Worm (Caenorhabditis elegans): ENCODE data around the gene srh-127.

srh-127 gene

DNA sequence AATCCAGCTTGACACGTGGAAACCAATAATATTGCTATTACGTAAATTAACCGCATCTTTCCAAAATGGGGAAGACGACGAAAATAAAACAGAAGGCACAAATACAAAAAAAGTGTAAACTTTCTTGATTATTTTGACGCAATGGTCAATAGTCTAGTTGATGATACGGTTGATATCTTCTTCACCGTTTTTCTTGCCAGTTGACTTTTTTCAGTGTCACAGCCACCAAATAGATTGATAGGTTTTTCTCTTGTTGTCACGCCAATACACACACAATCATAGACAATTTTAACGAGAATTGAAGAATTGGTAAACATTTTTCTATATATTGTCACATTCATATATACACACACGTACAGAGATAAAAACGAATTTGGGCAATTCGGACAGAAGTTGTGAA, 16.4 kb downstream of the srh-127 start, which contains the start of gene zmp-3:
Gene zmp-3, minus strand, starts transcription at position 101 of the 400 bp plus-strand sequence.
- TF ChIP-seq cnd-1 (tag; optimal IDR thresholded peaks at IDR 0.05) (no peak), sptf-1 (tag; optimal IDR thresholded peaks at IDR 0.05) (no peak), elt-3 (tag; optimal IDR thresholded peaks at IDR 0.05) (no peak)

DNA sequence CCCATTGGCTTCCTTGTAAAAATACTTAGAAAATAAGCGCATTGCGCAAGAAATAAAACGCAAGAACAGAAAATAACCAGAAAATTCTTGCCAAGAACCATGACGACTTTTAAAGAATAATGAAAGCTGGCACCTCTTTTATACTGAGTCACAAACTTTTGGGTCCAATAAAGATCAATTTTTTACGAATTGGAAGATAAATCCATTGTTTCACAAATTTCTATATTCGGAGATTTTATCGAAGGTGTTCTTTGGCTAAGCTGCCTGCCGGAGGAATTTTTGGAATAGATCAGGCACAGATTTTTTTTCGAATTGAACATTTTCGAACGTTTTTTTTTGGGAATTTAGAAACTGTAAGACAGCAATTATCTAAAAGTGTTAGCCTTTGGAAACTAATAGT, 19.8 kb downstream of the srh-127 start, which contains the start of gene C31B8.9:
Gene C31B8.9, minus strand, starts transcription at position 101 of the 400 bp plus-strand sequence.
- TF ChIP-seq unc-120 (tag; optimal IDR thresholded peaks at IDR 0.05; ENCODE audit: poor library complexity, severe bottlenecking) (no peak), unc-39 (tag; optimal IDR thresholded peaks at IDR 0.05) (no peak), drap-1 (GFP tag; optimal IDR thresholded peaks at IDR 0.05) (no peak), lsy-2 (tag; optimal IDR thresholded peaks at IDR 0.05) (no peak), nhr-237 (tag; optimal IDR thresholded peaks at IDR 0.05) (no peak)

- TF ChIP-seq hlh-1 (tag; optimal IDR thresholded peaks at IDR 0.05) (no peak), blmp-1 (tag; optimal IDR thresholded peaks at IDR 0.05) (no peak), ceh-39 (tag; optimal IDR thresholded peaks at IDR 0.05) (no peak)
Measured at ce11 chrV:2913948-2914347, 20.9 kb downstream of the srh-127 start, which contains the start of gene srh-146. srh-146 (plus strand) TSS chrV:2914248.

DNA sequence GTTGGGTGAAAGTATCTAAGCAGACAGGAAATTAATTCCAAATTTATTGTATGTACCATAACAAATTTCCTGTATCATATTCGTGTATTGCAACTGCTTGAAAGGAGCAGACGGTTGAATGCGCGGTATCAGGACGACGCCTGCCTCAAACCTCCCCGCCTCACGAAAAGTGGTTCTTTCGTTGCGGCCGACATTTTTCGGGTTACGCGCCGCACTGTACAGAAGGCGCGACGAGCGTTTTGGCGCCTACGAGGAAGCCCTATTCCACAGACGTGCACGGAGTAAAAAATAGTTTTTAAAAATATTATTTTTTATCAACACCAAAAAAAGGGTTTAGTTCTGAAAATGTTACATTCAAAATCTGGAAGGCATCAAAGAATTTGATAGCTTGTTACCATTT, 27.0 kb downstream of the srh-127 start:
- TF ChIP-seq elt-1 (tag; optimal IDR thresholded peaks at IDR 0.05; ENCODE audit: borderline replicate concordance, insufficient read depth) (no peak), tbx-8 (GFP tag; optimal IDR thresholded peaks at IDR 0.05) (no peak), mab-5 (tag; optimal IDR thresholded peaks at IDR 0.05) (no peak), mls-2 (tag; optimal IDR thresholded peaks at IDR 0.05) (no peak)

DNA sequence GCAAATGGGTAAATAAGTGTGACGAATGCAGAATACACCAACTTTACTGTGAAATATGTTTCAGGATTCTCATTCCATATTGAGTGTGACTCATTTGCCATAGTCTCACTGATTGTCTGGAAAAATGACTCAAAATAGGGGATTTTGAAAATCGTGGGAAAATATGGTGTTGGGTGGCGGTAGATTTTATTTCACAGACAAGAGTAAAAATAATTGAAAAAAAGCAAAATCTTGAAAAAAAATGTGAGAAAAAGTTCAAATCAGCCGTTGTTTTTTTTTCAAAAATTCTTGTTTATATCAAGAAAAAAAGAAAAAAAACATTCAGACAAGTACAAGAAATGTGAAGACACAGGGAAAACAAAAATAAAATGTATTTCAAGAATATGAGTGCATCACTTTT, 29.5 kb downstream of the srh-127 start, which contains the start of gene srh-38:
Gene srh-38, minus strand, starts transcription at position 101 of the 400 bp plus-strand sequence.
- TF ChIP-seq nhr-12 (tag; optimal IDR thresholded peaks at IDR 0.05) (no peak), ceh-83 (GFP tag; optimal IDR thresholded peaks at IDR 0.05) (no peak), ceh-39 (tag; optimal IDR thresholded peaks at IDR 0.05) (no peak), elt-1 (tag; optimal IDR thresholded peaks at IDR 0.05; ENCODE audit: borderline replicate concordance, insufficient read depth) (no peak), sptf-1 (tag; optimal IDR thresholded peaks at IDR 0.05) (no peak), ztf-11 (tag; optimal IDR thresholded peaks at IDR 0.05) (no peak), ham-2 (GFP tag; optimal IDR thresholded peaks at IDR 0.05) (no peak)

DNA sequence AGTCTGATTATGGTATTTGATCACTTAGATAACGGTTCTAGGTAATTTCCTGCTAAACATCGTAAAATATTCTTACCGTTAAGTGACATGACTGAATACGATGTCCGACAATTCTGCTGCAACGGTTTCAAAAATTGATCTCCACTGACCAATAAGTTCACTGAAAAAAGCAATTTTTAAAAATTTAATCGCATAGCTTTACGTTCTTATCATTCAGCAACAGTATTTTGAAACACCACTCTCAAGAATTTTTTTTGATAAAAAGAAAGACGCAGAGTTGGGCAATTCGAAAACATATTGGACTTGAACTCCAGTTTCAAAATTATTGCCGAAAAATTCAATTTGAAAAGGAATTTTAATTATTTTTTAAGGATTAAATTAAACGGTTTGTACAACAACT, 34.5 kb downstream of the srh-127 start, which contains the start of gene C31B8.12:
Gene C31B8.12, minus strand, starts transcription at position 101 of the 400 bp plus-strand sequence.
- TF ChIP-seq ceh-83 (GFP tag; optimal IDR thresholded peaks at IDR 0.05) = no peak
- no peak for TF ChIP-seq ces-1 (GFP tag; optimal IDR thresholded peaks at IDR 0.05)
- TF ChIP-seq ham-2 (GFP tag; optimal IDR thresholded peaks at IDR 0.05) = no peak
- no peak for TF ChIP-seq sem-2 (GFP tag; optimal IDR thresholded peaks at IDR 0.05)
- no peak for TF ChIP-seq M03D4.4 (tag; optimal IDR thresholded peaks at IDR 0.05)
- TF ChIP-seq ceh-43 (GFP tag; optimal IDR thresholded peaks at IDR 0.05) = no peak
- TF ChIP-seq nhr-76 (tag; optimal IDR thresholded peaks at IDR 0.05) = no peak
- TF ChIP-seq lin-32 (GFP tag; optimal IDR thresholded peaks at IDR 0.05) = no peak
- TF ChIP-seq elt-1 (tag; optimal IDR thresholded peaks at IDR 0.05; ENCODE audit: borderline replicate concordance, insufficient read depth) = no peak
- no peak for TF ChIP-seq nhr-28 (tag; optimal IDR thresholded peaks at IDR 0.05)
- no peak for TF ChIP-seq ceh-39 (tag; optimal IDR thresholded peaks at IDR 0.05)
- TF ChIP-seq pha-4 (tag; optimal IDR thresholded peaks at IDR 0.05) = no peak
- TF ChIP-seq tbx-8 (GFP tag; optimal IDR thresholded peaks at IDR 0.05) = no peak
- TF ChIP-seq unc-62 (GFP tag; optimal IDR thresholded peaks at IDR 0.05) = no peak

DNA sequence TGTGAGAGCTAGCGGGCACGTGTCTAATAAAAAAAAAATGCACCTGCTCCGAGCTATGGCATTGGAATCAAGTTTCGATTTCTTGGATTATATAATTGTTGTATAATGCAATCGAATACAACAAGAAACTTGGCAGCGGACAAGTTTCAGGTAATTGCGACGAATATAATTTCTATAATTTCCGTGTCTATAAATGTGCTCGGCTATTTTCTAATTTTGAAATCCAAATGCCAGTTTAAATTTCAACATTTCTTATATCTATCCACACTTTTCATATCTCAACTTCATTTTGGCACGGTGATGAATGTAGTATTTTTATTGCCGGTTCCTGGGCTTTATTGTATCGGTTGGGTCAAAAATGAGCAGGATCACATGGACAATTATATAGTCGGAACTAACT, 36.7 kb downstream of the srh-127 start, which contains the start of gene C31B8.16:
Gene C31B8.16, plus strand, starts transcription at position 301 of the 400 bp plus-strand sequence.
- no peak for TF ChIP-seq flh-1 (GFP tag; optimal IDR thresholded peaks at IDR 0.05)
- no peak for TF ChIP-seq ces-1 (GFP tag; optimal IDR thresholded peaks at IDR 0.05)
- TF ChIP-seq sem-2 (GFP tag; optimal IDR thresholded peaks at IDR 0.05) = no peak
- TF ChIP-seq lin-32 (GFP tag; optimal IDR thresholded peaks at IDR 0.05) = no peak
- no peak for TF ChIP-seq tbx-8 (GFP tag; optimal IDR thresholded peaks at IDR 0.05)
- TF ChIP-seq blmp-1 (tag; optimal IDR thresholded peaks at IDR 0.05) = no peak
- TF ChIP-seq unc-62 (GFP tag; optimal IDR thresholded peaks at IDR 0.05) = no peak
- no peak for TF ChIP-seq mep-1 (tag; optimal IDR thresholded peaks at IDR 0.05)
- no peak for TF ChIP-seq elt-3 (tag; optimal IDR thresholded peaks at IDR 0.05)
- TF ChIP-seq cnd-1 (tag; optimal IDR thresholded peaks at IDR 0.05) = no peak
- TF ChIP-seq nhr-28 (tag; optimal IDR thresholded peaks at IDR 0.05) = no peak
